ENCODE assay signal across 2 worm cellular contexts in the genomic region with DNA sequence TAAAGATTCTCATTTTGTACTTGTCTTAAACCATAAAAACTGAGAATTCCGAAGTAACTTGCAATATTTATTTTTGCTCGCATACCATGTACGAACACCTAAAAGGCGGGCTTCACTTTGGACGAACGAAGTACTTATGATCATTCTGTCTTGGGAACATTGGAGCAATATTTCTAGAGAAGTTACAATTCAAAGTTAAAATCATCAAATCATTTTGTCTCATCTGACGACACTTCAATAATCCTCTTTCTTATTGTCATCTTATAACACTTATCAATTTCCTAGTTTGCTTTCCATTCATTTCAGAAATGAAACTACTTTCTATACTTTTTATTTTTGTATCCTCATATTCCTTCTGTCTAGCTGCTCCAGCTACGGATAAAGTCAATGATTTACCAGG.
TF ChIP-seq lines count a peak whose summit lies in the region.

ctsa-4.1 (plus strand) TSS at position 301 of the 400 bp plus-strand sequence.

TF ChIP-seq in whole organism, L4 larva, 104 proteins besides CTCF, POLR2A, EP300 and RAD21:
- TF ChIP-seq ceh-62 (tag; optimal IDR thresholded peaks at IDR 0.05; lab: Kevin White, UChicago) (no peak), ztf-7 (tag; optimal IDR thresholded peaks at IDR 0.05; lab: Kevin White, UChicago) (peak; percentile 63)

TF ChIP-seq in whole organism, young adult, 124 proteins besides CTCF, POLR2A, EP300 and RAD21:
- TF ChIP-seq B0336.3 (GFP tag; IDR thresholded peaks at IDR 0.05; lab: Robert Waterston, UW), result peak; percentile 39; the same call in 1 of the 2 replicates
- peak; percentile 7; the same call in 1 of the 2 replicates for TF ChIP-seq D2030.7 (GFP tag; IDR thresholded peaks at IDR 0.05; lab: Robert Waterston, UW)
- TF ChIP-seq madf-6 (GFP tag; IDR thresholded peaks at IDR 0.05; lab: Robert Waterston, UW), result peak; percentile 49
- TF ChIP-seq F39B2.1 (GFP tag; IDR thresholded peaks at IDR 0.05; lab: Robert Waterston, UW), result no peak
- TF ChIP-seq zim-3 (tag; optimal IDR thresholded peaks at IDR 0.05; lab: Kevin White, UChicago), result no peak
- TF ChIP-seq attf-3 (GFP tag; conservative IDR thresholded peaks at IDR 0.05; lab: Robert Waterston, UW), result no peak
- peak; percentile 24 for TF ChIP-seq lin-54 (GFP tag; optimal IDR thresholded peaks at IDR 0.05; lab: Kevin White, UChicago)
TF ChIP-seq in whole organism, young adult: peak in this region for 4.
